Fruit fly (Drosophila melanogaster) whole organism, embryonic: ENCODE results near the gene CG17637.
A peak's percentile ranks its signal among the peaks of the same experiment; 100 is the strongest.

Experiments used
- Aef1 ChIP-seq: fragments of 200-800 bp; sonication (Bioruptor generic); IDR thresholded peaks from 3 replicates; pipeline ENCODE4 v1.3.6; 2022; ENCODE audit warnings: missing biosample characterization, missing genetic modification characterization
- CG10321 ChIP-seq: fragments of 200-800 bp; sonication (Bioruptor generic); IDR thresholded peaks from 2 replicates; pipeline ENCODE4 v1.3.6; 2022; ENCODE audit warnings: missing biosample characterization, missing genetic modification characterization
- CG10366 ChIP-seq: fragments of 200-800 bp; sonication (Bioruptor generic); IDR thresholded peaks from 2 replicates; pipeline ENCODE4 v1.3.6; 2022; ENCODE audit warnings: missing biosample characterization, missing genetic modification characterization
- CG10431 ChIP-seq: fragments of 200-800 bp; sonication (Bioruptor generic); optimal IDR thresholded peaks from 3 replicates; lab custom pipeline; 2018; ENCODE audit warnings: missing biosample characterization, mild to moderate bottlenecking, missing genetic modification characterization
- CG10543 ChIP-seq: fragments of 200-800 bp; sonication (Bioruptor generic); optimal IDR thresholded peaks from 3 replicates; lab custom pipeline; 2017; ENCODE audit warnings: missing biosample characterization, mild to moderate bottlenecking, missing genetic modification characterization, moderate library complexity
- CG12769 ChIP-seq: fragments of 200-800 bp; sonication (Bioruptor generic); optimal IDR thresholded peaks from 2 replicates; lab custom pipeline; 2019; ENCODE audit warnings: missing biosample characterization, mild to moderate bottlenecking, missing genetic modification characterization, moderate library complexity
- CG14014 ChIP-seq: fragments of 200-800 bp; sonication (Bioruptor generic); IDR thresholded peaks from 2 replicates; pipeline ENCODE4 v1.3.6; 2022; ENCODE audit warnings: missing biosample characterization, missing genetic modification characterization
- CG14965 ChIP-seq: fragments of 200-800 bp; sonication (Bioruptor generic); optimal IDR thresholded peaks from 2 replicates; lab custom pipeline; 2016; ENCODE audit warnings: missing biosample characterization, missing genetic modification characterization, borderline replicate concordance
- CG17359 ChIP-seq: fragments of 200-800 bp; sonication (Bioruptor generic); optimal IDR thresholded peaks from 3 replicates; lab custom pipeline; 2018; ENCODE audit warnings: missing biosample characterization, mild to moderate bottlenecking, missing genetic modification characterization, moderate library complexity
- CG18476 ChIP-seq: fragments of 200-800 bp; sonication (Bioruptor generic); optimal IDR thresholded peaks from 2 replicates; lab custom pipeline; 2016; ENCODE audit warnings: missing biosample characterization, mild to moderate bottlenecking, missing genetic modification characterization
- CG2875 ChIP-seq: fragments of 200-800 bp; sonication (Bioruptor generic); optimal IDR thresholded peaks from 2 replicates; lab custom pipeline; 2017; ENCODE audit warnings: missing biosample characterization, mild to moderate bottlenecking, missing genetic modification characterization, missing genetic modification reagents
- CG30020 ChIP-seq: fragments of 200-800 bp; optimal IDR thresholded peaks from 2 replicates; lab custom pipeline; 2019; ENCODE audit warnings: missing biosample characterization, mild to moderate bottlenecking, missing genetic modification characterization, moderate library complexity
- CG30431 ChIP-seq: fragments of 200-800 bp; sonication (Bioruptor generic); optimal IDR thresholded peaks from 2 replicates; lab custom pipeline; 2017; ENCODE audit warnings: missing biosample characterization, missing genetic modification characterization
- CG3281 ChIP-seq: fragments of 200-800 bp; sonication (Bioruptor generic); optimal IDR thresholded peaks from 3 replicates; lab custom pipeline; 2017; ENCODE audit warnings: missing biosample characterization, mild to moderate bottlenecking, missing genetic modification characterization
- CG3407 ChIP-seq: fragments of 200-800 bp; sonication (Bioruptor generic); optimal IDR thresholded peaks from 2 replicates; lab custom pipeline; 2018; ENCODE audit warnings: missing biosample characterization, mild to moderate bottlenecking, missing genetic modification characterization
- CG4820 ChIP-seq: fragments of 200-800 bp; sonication (Bioruptor generic); optimal IDR thresholded peaks from 3 replicates; lab custom pipeline; 2016; ENCODE audit warnings: missing biosample characterization, missing genetic modification characterization
- CG7271 ChIP-seq: fragments of 200-800 bp; sonication (Bioruptor generic); optimal IDR thresholded peaks from 2 replicates; lab custom pipeline; 2018; ENCODE audit warnings: missing biosample characterization, mild to moderate bottlenecking, missing genetic modification characterization, moderate library complexity
- CG8944 ChIP-seq: fragments of 200-800 bp; sonication (Bioruptor generic); optimal IDR thresholded peaks from 3 replicates; lab custom pipeline; 2016; ENCODE audit warnings: missing biosample characterization, missing genetic modification characterization
- CrebB ChIP-seq: fragments of 200-800 bp; sonication (Bioruptor generic); optimal IDR thresholded peaks from 3 replicates; lab custom pipeline; 2018; ENCODE audit warnings: missing biosample characterization, mild to moderate bottlenecking, missing genetic modification characterization
- D19B ChIP-seq: fragments of 200-800 bp; sonication (Bioruptor generic); optimal IDR thresholded peaks from 2 replicates; lab custom pipeline; 2017; ENCODE audit warnings: missing biosample characterization, mild to moderate bottlenecking, missing genetic modification characterization
- Gug ChIP-seq: fragments of 200-800 bp; sonication (Bioruptor generic); IDR thresholded peaks from 4 replicates; pipeline ENCODE4 v1.3.6; 2022; ENCODE audit warnings: missing biosample characterization, missing genetic modification characterization
- HLH54F ChIP-seq: fragments of 200-800 bp; sonication (Bioruptor generic); optimal IDR thresholded peaks from 3 replicates; lab custom pipeline; 2016; ENCODE audit warnings: missing biosample characterization, missing genetic modification characterization
- Hsf ChIP-seq: fragments of 200-800 bp; sonication (Bioruptor generic); optimal IDR thresholded peaks from 3 replicates; lab custom pipeline; 2016; ENCODE audit warnings: missing biosample characterization, missing genetic modification characterization
- Kr ChIP-seq: fragments of 200-800 bp; sonication (Bioruptor generic); optimal IDR thresholded peaks from 2 replicates; lab custom pipeline; 2017; ENCODE audit warnings: missing biosample characterization, mild to moderate bottlenecking, missing genetic modification characterization
- Stat92E ChIP-seq, 3 experiments: fragments of >200 bp in 2 of 3; fragments of 200-800 bp in 1 of 3; sonication (Bioruptor generic) in 1 of 3; optimal IDR thresholded peaks; 2 replicates each; lab custom pipeline; 2017 to 2019; ENCODE audit warnings: missing biosample characterization in 3 of 3, missing genetic modification characterization in 3 of 3, mild to moderate bottlenecking in 1 of 3, moderate library complexity in 1 of 3
- Tbp ChIP-seq: fragments of >200 bp; optimal IDR thresholded peaks from 2 replicates; lab custom pipeline; 2018; ENCODE audit warnings: missing biosample characterization, missing genetic modification characterization
- Usf ChIP-seq: fragments of 200-800 bp; sonication (Bioruptor generic); optimal IDR thresholded peaks from 2 replicates; lab custom pipeline; 2017; ENCODE audit warnings: missing genotype, missing biosample characterization, missing genetic modification characterization
- al ChIP-seq: fragments of 200-800 bp; sonication (Bioruptor generic); IDR thresholded peaks from 2 replicates; pipeline ENCODE4 v1.3.6; 2022; ENCODE audit warnings: missing biosample characterization, missing genetic modification characterization
- ash1 ChIP-seq: fragments of 200-800 bp; sonication (Bioruptor generic); optimal IDR thresholded peaks from 2 replicates; lab custom pipeline; 2018; ENCODE audit warnings: missing biosample characterization, mild to moderate bottlenecking, missing genetic modification characterization
- bbx ChIP-seq: fragments of 200-800 bp; sonication (Bioruptor generic); IDR thresholded peaks from 2 replicates; pipeline ENCODE4 v1.3.6; 2022; ENCODE audit warnings: missing biosample characterization, missing genetic modification characterization; ENCODE audit not compliant: partially characterized antibody
- br ChIP-seq: fragments of >200 bp; optimal IDR thresholded peaks from 2 replicates; lab custom pipeline; 2017
- fu2 ChIP-seq: fragments of 200-800 bp; sonication (Bioruptor generic); optimal IDR thresholded peaks from 2 replicates; lab custom pipeline; 2016; ENCODE audit warnings: missing biosample characterization, missing genetic modification characterization
- gem ChIP-seq: fragments of 200-800 bp; sonication (Bioruptor generic); optimal IDR thresholded peaks from 2 replicates; lab custom pipeline; 2019; ENCODE audit warnings: missing biosample characterization, mild to moderate bottlenecking, missing genetic modification characterization, moderate library complexity
- gt ChIP-seq: fragments of 200-800 bp; sonication (Bioruptor generic); IDR thresholded peaks from 2 replicates; pipeline ENCODE4 v1.3.6; 2022; ENCODE audit warnings: missing biosample characterization, missing genetic modification characterization
- hkb ChIP-seq, 2 experiments: fragments of 200-800 bp in 1 of 2; fragments of >200 bp in 1 of 2; sonication (Bioruptor generic) in 1 of 2; IDR thresholded peaks in 1 of 2; optimal IDR thresholded peaks in 1 of 2; 2 replicates each; pipeline versions ENCODE4 v1.3.6 to Lab custom; 2017 to 2022; ENCODE audit warnings: missing biosample characterization in 1 of 2, missing genetic modification characterization in 1 of 2
- jing ChIP-seq: fragments of 200-800 bp; sonication (Bioruptor generic); optimal IDR thresholded peaks from 2 replicates; lab custom pipeline; 2018; ENCODE audit warnings: missing biosample characterization, mild to moderate bottlenecking, missing genetic modification characterization
- lbe ChIP-seq: fragments of 200-800 bp; sonication (Bioruptor generic); optimal IDR thresholded peaks from 2 replicates; lab custom pipeline; 2016; ENCODE audit warnings: missing biosample characterization, mild to moderate bottlenecking, missing genetic modification characterization
- mam ChIP-seq: fragments of 200-800 bp; sonication (Bioruptor generic); optimal IDR thresholded peaks from 3 replicates; lab custom pipeline; 2016; ENCODE audit warnings: missing biosample characterization, missing genetic modification characterization
- mld ChIP-seq: fragments of 200-800 bp; sonication (Bioruptor generic); IDR thresholded peaks from 3 replicates; pipeline ENCODE4 v1.3.6; 2022; ENCODE audit warnings: missing biosample characterization, missing genetic modification characterization; ENCODE audit not compliant: partially characterized antibody
- pros ChIP-seq: fragments of 200-800 bp; sonication (Bioruptor generic); optimal IDR thresholded peaks from 3 replicates; lab custom pipeline; 2019; ENCODE audit warnings: missing biosample characterization, mild to moderate bottlenecking, missing genetic modification characterization, moderate library complexity
- repo ChIP-seq: fragments of 200-800 bp; sonication (Bioruptor generic); optimal IDR thresholded peaks from 2 replicates; lab custom pipeline; 2016; ENCODE audit warnings: missing biosample characterization, missing genetic modification characterization
- sens-2 ChIP-seq: fragments of 200-800 bp; sonication (Bioruptor generic); IDR thresholded peaks from 2 replicates; pipeline ENCODE4 v1.3.6; 2022; ENCODE audit warnings: missing biosample characterization, missing genetic modification characterization
- sim ChIP-seq: fragments of 200-800 bp; sonication (Bioruptor generic); IDR thresholded peaks from 2 replicates; pipeline ENCODE4 v1.3.6; 2022; ENCODE audit warnings: missing biosample characterization, missing genetic modification characterization
- sna ChIP-seq: fragments of 200-800 bp; sonication (Bioruptor generic); IDR thresholded peaks from 2 replicates; pipeline ENCODE4 v1.3.6; 2022; ENCODE audit warnings: missing biosample characterization, missing genetic modification characterization; ENCODE audit not compliant: partially characterized antibody
- tna ChIP-seq: fragments of 200-800 bp; sonication (Bioruptor generic); IDR thresholded peaks from 2 replicates; pipeline ENCODE4 v1.3.6; 2022; ENCODE audit warnings: missing biosample characterization, missing genetic modification characterization; ENCODE audit not compliant: partially characterized antibody
- toy ChIP-seq: fragments of 200-800 bp; sonication (Bioruptor generic); IDR thresholded peaks from 2 replicates; pipeline ENCODE4 v1.3.6; 2022; ENCODE audit warnings: missing biosample characterization, missing genetic modification characterization
- unc-4 ChIP-seq: fragments of 200-800 bp; sonication (Bioruptor generic); IDR thresholded peaks from 2 replicates; pipeline ENCODE4 v1.3.6; 2022; ENCODE audit warnings: missing biosample characterization, missing genetic modification characterization; ENCODE audit not compliant: partially characterized antibody
- zen ChIP-seq: fragments of 200-800 bp; sonication (Bioruptor generic); optimal IDR thresholded peaks from 3 replicates; lab custom pipeline; 2018; ENCODE audit warnings: missing biosample characterization, mild to moderate bottlenecking, missing genetic modification characterization, moderate library complexity

CG17637 gene

DNA sequence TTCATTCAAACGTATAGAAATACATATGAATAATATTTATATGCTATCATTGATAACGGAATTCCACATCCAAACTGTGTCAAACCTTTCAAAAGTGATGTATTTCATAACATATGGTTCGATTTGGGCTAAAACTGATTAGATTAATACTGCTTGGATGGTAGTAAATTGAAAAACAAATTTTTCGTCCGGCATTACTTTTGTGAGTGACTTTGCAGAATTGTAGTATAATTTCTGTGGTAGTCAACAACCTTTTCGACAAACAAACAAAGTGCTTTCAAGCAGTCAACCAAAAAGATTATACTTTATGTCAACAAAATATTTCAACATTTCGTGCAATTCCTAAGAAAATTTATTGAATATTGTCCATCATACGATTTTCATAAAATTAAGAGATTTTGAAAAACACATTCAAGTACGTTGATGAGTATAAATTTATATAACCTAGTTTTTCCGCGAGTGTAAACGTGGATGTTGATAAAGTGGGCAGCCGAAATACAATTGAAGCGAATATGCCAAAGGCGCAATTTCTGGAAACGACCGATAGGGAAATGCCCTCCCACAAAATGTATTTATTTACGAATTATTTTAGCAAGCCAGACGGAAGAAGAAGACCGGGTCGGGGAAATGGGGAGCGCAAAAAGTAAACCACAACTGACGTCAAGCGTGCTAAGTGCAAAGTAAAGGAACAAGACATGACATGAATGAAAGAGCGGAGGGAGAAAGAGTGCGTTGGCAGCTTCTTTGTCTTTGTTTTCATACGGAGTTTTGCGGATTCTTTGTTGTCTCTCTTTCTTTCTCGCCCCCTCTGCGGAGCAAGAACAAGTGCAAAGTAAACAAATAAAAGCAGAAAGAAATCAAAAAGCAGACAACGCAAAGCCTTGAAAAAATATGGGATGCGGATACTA is 14.2 kb downstream of the CG17637 start (continued):
- TF ChIP-seq unc-4 (GFP tag; lab: Robert Waterston, UW): no peak
- TF ChIP-seq hkb (optimal IDR thresholded peaks at IDR 0.05; lab: Kevin White, UChicago): no peak
- peak; percentile 67; the same call in 1 of the 2 replicates for TF ChIP-seq hkb (GFP tag; IDR thresholded peaks at IDR 0.05; lab: Robert Waterston, UW)
- TF ChIP-seq gt (GFP tag; lab: Robert Waterston, UW): no peak
- TF ChIP-seq fu2 (GFP tag; lab: Kevin White, UChicago): peak; percentile 11
- no peak for TF ChIP-seq CG18476 (GFP tag; lab: Kevin White, UChicago)
- TF ChIP-seq CG17359 (tag; lab: Kevin White, UChicago): no peak
- TF ChIP-seq CG7271 (tag; lab: Kevin White, UChicago): no peak
- TF ChIP-seq CG10366 (GFP tag; lab: Robert Waterston, UW): peak; percentile 9; the same call in 1 of the 2 replicates
- no peak for TF ChIP-seq sens-2 (GFP tag; lab: Robert Waterston, UW)
- no peak for TF ChIP-seq D19B
- TF ChIP-seq HLH54F (GFP tag; lab: Kevin White, UChicago): no peak
- TF ChIP-seq br (lab: Kevin White, UChicago): no peak
- peak; percentile 37 for TF ChIP-seq mam (GFP tag; lab: Kevin White, UChicago)
- 0 out of 2 replicates have a peak, but pooled peaks have one; percentile 31 for TF ChIP-seq bbx (GFP tag; lab: Robert Waterston, UW)
- TF ChIP-seq CG30431 (GFP tag; lab: Kevin White, UChicago): no peak
- peak; percentile 18 for TF ChIP-seq CrebB
- TF ChIP-seq Aef1 (GFP tag; lab: Robert Waterston, UW): 0 out of 3 replicates have a peak, but pooled peaks have one; percentile 13
- TF ChIP-seq CG14014: 0 out of 2 replicates have a peak, but pooled peaks have one; percentile 49
- no peak for TF ChIP-seq tna (GFP tag; lab: Robert Waterston, UW)
- TF ChIP-seq CG12769 (tag; lab: Kevin White, UChicago): no peak
- no peak for TF ChIP-seq ash1 (GFP tag; lab: Kevin White, UChicago)
- no peak for TF ChIP-seq zen
- TF ChIP-seq CG14965 (GFP tag; lab: Kevin White, UChicago): no peak
- no peak for TF ChIP-seq CG2875 (GFP tag; lab: Kevin White, UChicago)
- TF ChIP-seq CG4820: no peak
- TF ChIP-seq al (GFP tag; lab: Robert Waterston, UW): no peak
- no peak for TF ChIP-seq sna
- no peak for TF ChIP-seq Usf (GFP tag; lab: Kevin White, UChicago)
- no peak for TF ChIP-seq CG30020
- TF ChIP-seq repo (GFP tag; lab: Kevin White, UChicago): no peak
- TF ChIP-seq CG3407 (GFP tag; lab: Kevin White, UChicago): no peak
- no peak for TF ChIP-seq toy (GFP tag; lab: Robert Waterston, UW)
- no peak for TF ChIP-seq Tbp (GFP tag; lab: Kevin White, UChicago)
- TF ChIP-seq CG10321 (GFP tag; lab: Robert Waterston, UW): no peak
- peak; percentile 11 for TF ChIP-seq lbe (GFP tag; lab: Kevin White, UChicago)
- no peak for TF ChIP-seq Kr (GFP tag; lab: Kevin White, UChicago)
- no peak for TF ChIP-seq Stat92E (GFP tag; optimal IDR thresholded peaks at IDR 0.05; lab: Kevin White, UChicago)
- no peak for TF ChIP-seq CG8944 (GFP tag; lab: Kevin White, UChicago)
- no peak for TF ChIP-seq pros (GFP tag; lab: Kevin White, UChicago)
- TF ChIP-seq sim (GFP tag; lab: Robert Waterston, UW): no peak
- TF ChIP-seq mld: no peak
- TF ChIP-seq CG10431 (GFP tag; lab: Kevin White, UChicago): no peak
- TF ChIP-seq CG3281: peak; percentile 47
- TF ChIP-seq CG10543 (GFP tag; lab: Kevin White, UChicago): peak; percentile 21
- peak; percentile 39 for TF ChIP-seq Hsf (GFP tag; lab: Kevin White, UChicago)
- no peak for TF ChIP-seq jing
- no peak for TF ChIP-seq Gug (GFP tag; lab: Robert Waterston, UW)
- peak; percentile 68 for TF ChIP-seq gem
